Worm (Caenorhabditis elegans) whole organism, L4 larva: ENCODE results near the gene T13C5.9.

ENCODE experiments used
- F26F4.8 ChIP-seq: fragments of 200-800 bp; sonication (Bioruptor generic); conservative IDR thresholded peaks from 2 replicates; pipeline ENCODE4 v1.3.6; 2022; ENCODE audit warnings: missing genetic modification characterization, missing compliant biosample characterization
- F44E2.7 ChIP-seq: fragments of 200-800 bp; sonication (Bioruptor generic); IDR thresholded peaks from 2 replicates; pipeline ENCODE4 v2.1.2; 2022; ENCODE audit warnings: missing genetic modification characterization, missing compliant biosample characterization
- R02D3.7 ChIP-seq: fragments of 150-350 bp; sonication (generic microtip); optimal IDR thresholded peaks from 3 replicates; lab custom pipeline; 2014; ENCODE audit warnings: missing biosample characterization, missing genetic modification characterization
- T20F7.1 ChIP-seq: fragments of 200-800 bp; sonication (Bioruptor generic); optimal IDR thresholded peaks from 2 replicates; lab custom pipeline; 2018; ENCODE audit warnings: mild to moderate bottlenecking, missing genetic modification characterization, missing compliant biosample characterization
- T26A8.4 ChIP-seq: fragments of 200-800 bp; sonication (Bioruptor generic); IDR thresholded peaks from 2 replicates; pipeline ENCODE4 v1.3.6; 2022; ENCODE audit warnings: missing genetic modification characterization, missing compliant biosample characterization
- Y105C5A.15 ChIP-seq: fragments of 200-800 bp; sonication (Bioruptor generic); IDR thresholded peaks from 2 replicates; pipeline ENCODE4 v1.3.6; 2022; ENCODE audit warnings: missing genetic modification characterization, missing compliant biosample characterization
- ZK337.2 ChIP-seq: fragments of 200-800 bp; sonication (Bioruptor generic); IDR thresholded peaks from 2 replicates; pipeline ENCODE4 v1.3.6; 2022; ENCODE audit warnings: missing genetic modification reagents, missing genetic modification characterization, missing compliant biosample characterization
- aha-1 ChIP-seq: fragments of 150-350 bp; peaks from one replicate; lab custom pipeline; 2014; ENCODE audit warnings: missing biosample characterization, missing genetic modification characterization
- ceh-20 ChIP-seq: fragments of 200-800 bp; sonication (Bioruptor generic); IDR thresholded peaks from 2 replicates; pipeline ENCODE4 v1.3.6; 2022; ENCODE audit warnings: missing genetic modification reagents, missing genetic modification characterization, missing compliant biosample characterization
- ceh-62 ChIP-seq: sonication (generic microtip); optimal IDR thresholded peaks from 2 replicates; lab custom pipeline; 2017; ENCODE audit warnings: missing biosample characterization, missing genetic modification characterization
- ceh-82 ChIP-seq: sonication (generic microtip); optimal IDR thresholded peaks from 2 replicates; lab custom pipeline; 2017; ENCODE audit warnings: missing biosample characterization, missing genetic modification characterization
- ctbp-1 ChIP-seq: fragments of 200-800 bp; sonication (Bioruptor generic); IDR thresholded peaks from 2 replicates; pipeline ENCODE4 v1.3.6; 2022; ENCODE audit warnings: missing genetic modification reagents, missing genetic modification characterization, missing compliant biosample characterization
- daf-12 ChIP-seq: fragments of 150-350 bp; optimal IDR thresholded peaks from 2 replicates; lab custom pipeline; 2014; ENCODE audit warnings: missing biosample characterization, missing genetic modification reagents, missing genetic modification characterization
- daf-19 ChIP-seq: fragments of 200-800 bp; sonication (Bioruptor generic); conservative IDR thresholded peaks from 2 replicates; pipeline ENCODE4 v1.3.6; 2022; ENCODE audit warnings: missing genetic modification characterization, missing compliant biosample characterization
- daf-8 ChIP-seq: fragments of 200-800 bp; sonication (Bioruptor generic); IDR thresholded peaks from 2 replicates; pipeline ENCODE4 v1.3.6; 2022; ENCODE audit warnings: missing genetic modification characterization, missing compliant biosample characterization
- dmd-6 ChIP-seq: fragments of 200-800 bp; sonication (Bioruptor generic); IDR thresholded peaks from 2 replicates; pipeline ENCODE4 v1.3.6; 2022; ENCODE audit warnings: missing genetic modification reagents, missing genetic modification characterization, missing compliant biosample characterization
- dmd-8 ChIP-seq: fragments of 200-800 bp; sonication (Bioruptor generic); IDR thresholded peaks from 2 replicates; pipeline ENCODE4 v1.3.6; 2022; ENCODE audit warnings: missing genetic modification characterization, missing compliant biosample characterization
- dpl-1 ChIP-seq: fragments of 150-350 bp; optimal IDR thresholded peaks from 2 replicates; lab custom pipeline; 2014; ENCODE audit warnings: missing biosample characterization, missing genetic modification reagents, missing genetic modification characterization
- dve-1 ChIP-seq: sonication (generic microtip); optimal IDR thresholded peaks from 2 replicates; lab custom pipeline; 2017; ENCODE audit warnings: antibody characterized with exemption, mild to moderate bottlenecking, missing genetic modification characterization, missing compliant biosample characterization; ENCODE audit not compliant: insufficient read depth
- egl-43 ChIP-seq: fragments of 200-800 bp; sonication (Bioruptor generic); IDR thresholded peaks from 2 replicates; pipeline ENCODE4 v1.3.6; 2022; ENCODE audit warnings: missing genetic modification reagents, missing genetic modification characterization, missing compliant biosample characterization
- fos-1 ChIP-seq: fragments of 150-350 bp; optimal IDR thresholded peaks from 2 replicates; lab custom pipeline; 2014; ENCODE audit warnings: missing biosample characterization, missing genetic modification characterization
- hlh-30 ChIP-seq: sonication (generic microtip); optimal IDR thresholded peaks from 2 replicates; lab custom pipeline; 2017; ENCODE audit warnings: antibody characterized with exemption, mild to moderate bottlenecking, missing genetic modification characterization, missing compliant biosample characterization; ENCODE audit not compliant: insufficient read depth
- lim-7 ChIP-seq: fragments of 200-800 bp; sonication (Bioruptor generic); IDR thresholded peaks from 2 replicates; pipeline ENCODE4 v1.3.6; 2022; ENCODE audit warnings: missing genetic modification characterization, missing compliant biosample characterization
- lin-1 ChIP-seq: fragments of 200-800 bp; sonication (Bioruptor generic); IDR thresholded peaks from 2 replicates; pipeline ENCODE4 v1.3.6; 2022; ENCODE audit warnings: missing genetic modification reagents, missing genetic modification characterization, missing compliant biosample characterization
- lin-13 ChIP-seq: fragments of 150-350 bp; optimal IDR thresholded peaks from 2 replicates; lab custom pipeline; 2014; ENCODE audit warnings: missing biosample characterization, missing genetic modification reagents, missing genetic modification characterization
- lin-15B ChIP-seq: fragments of 150-350 bp; sonication (generic microtip); optimal IDR thresholded peaks from 3 replicates; lab custom pipeline; 2014; ENCODE audit warnings: missing biosample characterization, missing genetic modification characterization
- lin-29 ChIP-seq: fragments of 200-800 bp; sonication (Bioruptor generic); IDR thresholded peaks from 2 replicates; pipeline ENCODE4 v1.3.6; 2022; ENCODE audit warnings: missing genetic modification reagents, missing genetic modification characterization, missing compliant biosample characterization
- lsy-2 ChIP-seq, 2 experiments: fragments of 150-350 bp in 1 of 2; sonication (generic microtip) in 1 of 2; optimal IDR thresholded peaks; 2 replicates each; lab custom pipeline; 2014 to 2017; ENCODE audit warnings: missing biosample characterization in 2 of 2, missing genetic modification characterization in 2 of 2
- madf-9 ChIP-seq: fragments of 200-800 bp; sonication (Bioruptor generic); conservative IDR thresholded peaks from 2 replicates; pipeline ENCODE4 v1.3.6; 2022; ENCODE audit warnings: missing genetic modification reagents, missing genetic modification characterization, missing compliant biosample characterization
- mdt-29 ChIP-seq: fragments of 200-800 bp; sonication (Bioruptor generic); IDR thresholded peaks from 2 replicates; pipeline ENCODE4 v1.3.6; 2022; ENCODE audit warnings: missing genetic modification reagents, missing genetic modification characterization, missing compliant biosample characterization
- mep-1 ChIP-seq: fragments of 150-350 bp; sonication (generic microtip); optimal IDR thresholded peaks from 3 replicates; lab custom pipeline; 2014; ENCODE audit warnings: missing biosample characterization, missing genetic modification characterization
- mxl-3 ChIP-seq: fragments of 200-800 bp; sonication (Bioruptor generic); optimal IDR thresholded peaks from 2 replicates; lab custom pipeline; 2018; ENCODE audit warnings: mild to moderate bottlenecking, missing genetic modification characterization, missing compliant biosample characterization
- nhr-237 ChIP-seq: sonication (generic microtip); optimal IDR thresholded peaks from 2 replicates; lab custom pipeline; 2017; ENCODE audit warnings: missing biosample characterization, missing genetic modification characterization
- nhr-48 ChIP-seq: sonication (generic microtip); optimal IDR thresholded peaks from 2 replicates; lab custom pipeline; 2016; ENCODE audit warnings: mild to moderate bottlenecking, missing genetic modification characterization, missing compliant biosample characterization
- set-16 ChIP-seq: fragments of 200-800 bp; sonication (Bioruptor generic); IDR thresholded peaks from 2 replicates; pipeline ENCODE4 v1.3.6; 2022; ENCODE audit warnings: missing genetic modification reagents, missing genetic modification characterization, missing compliant biosample characterization
- skn-1 ChIP-seq: fragments of 150-350 bp; optimal IDR thresholded peaks from 2 replicates; lab custom pipeline; 2014; ENCODE audit warnings: missing biosample characterization, missing genetic modification characterization
- snpc-4 ChIP-seq: fragments of 150-350 bp; optimal IDR thresholded peaks from 2 replicates; lab custom pipeline; 2014; ENCODE audit warnings: missing biosample characterization, missing genetic modification characterization
- spr-3 ChIP-seq: fragments of 200-800 bp; sonication (Bioruptor generic); optimal IDR thresholded peaks from 2 replicates; lab custom pipeline; 2018; ENCODE audit warnings: mild to moderate bottlenecking, missing genetic modification characterization, missing compliant biosample characterization
- unc-39 ChIP-seq: sonication (generic microtip); optimal IDR thresholded peaks from 2 replicates; lab custom pipeline; 2017; ENCODE audit warnings: missing biosample characterization, missing genetic modification characterization
- vab-7 ChIP-seq: fragments of 200-800 bp; sonication (Bioruptor generic); IDR thresholded peaks from 2 replicates; pipeline ENCODE4 v1.3.6; 2022; ENCODE audit warnings: missing genetic modification reagents, missing genetic modification characterization, missing compliant biosample characterization
- zfp-3 ChIP-seq: fragments of 200-800 bp; sonication (Bioruptor generic); conservative IDR thresholded peaks from 2 replicates; pipeline ENCODE4 v1.3.6; 2022; ENCODE audit warnings: missing genetic modification reagents, missing genetic modification characterization, missing compliant biosample characterization
- zip-11 ChIP-seq: fragments of 200-800 bp; sonication (Bioruptor generic); IDR thresholded peaks from 2 replicates; pipeline ENCODE4 v1.3.6; 2022; ENCODE audit warnings: missing genetic modification characterization, missing compliant biosample characterization
- ztf-11 ChIP-seq: fragments of 150-350 bp; optimal IDR thresholded peaks from 2 replicates; lab custom pipeline; 2014; ENCODE audit warnings: missing biosample characterization, missing genetic modification characterization

The T13C5.9 gene

ce11 chrX:6184709-6185108 lies 5.3 kb upstream of the T13C5.9 start, which contains the start of gene T13C5.2:
Gene T13C5.2, plus strand, starts transcription at chrX:6185009.
- no peak for TF ChIP-seq vab-7 (GFP tag; lab: Robert Waterston, UW)
- TF ChIP-seq lin-13 (GFP tag; lab: Kevin White, UChicago): no peak
- TF ChIP-seq F26F4.8 (GFP tag; lab: Robert Waterston, UW): no peak
- no peak for TF ChIP-seq mdt-29 (GFP tag; lab: Robert Waterston, UW)
- TF ChIP-seq snpc-4 (tag; lab: Kevin White, UChicago): no peak
- no peak for TF ChIP-seq egl-43 (GFP tag; lab: Robert Waterston, UW)
- TF ChIP-seq dmd-8 (GFP tag; lab: Robert Waterston, UW): no peak
- TF ChIP-seq ztf-11 (tag; lab: Kevin White, UChicago): no peak
- TF ChIP-seq T26A8.4 (GFP tag; lab: Robert Waterston, UW): no peak
- no peak for TF ChIP-seq hlh-30 (tag; lab: Kevin White, UChicago)
- TF ChIP-seq ceh-62 (tag; lab: Kevin White, UChicago): no peak
- TF ChIP-seq T20F7.1 (GFP tag; lab: Kevin White, UChicago): no peak
- TF ChIP-seq lsy-2 (tag; optimal IDR thresholded peaks at IDR 0.05; lab: Kevin White, UChicago): no peak
- no peak for TF ChIP-seq ctbp-1 (GFP tag; lab: Robert Waterston, UW)
- no peak for TF ChIP-seq unc-39 (tag; lab: Kevin White, UChicago)
- no peak for TF ChIP-seq lin-1 (GFP tag; lab: Robert Waterston, UW)
- no peak for TF ChIP-seq R02D3.7 (tag; lab: Kevin White, UChicago)
- TF ChIP-seq lin-29 (GFP tag; lab: Robert Waterston, UW): no peak
- TF ChIP-seq nhr-48 (tag; lab: Kevin White, UChicago): no peak
- TF ChIP-seq ceh-82 (tag; lab: Kevin White, UChicago): no peak

DNA sequence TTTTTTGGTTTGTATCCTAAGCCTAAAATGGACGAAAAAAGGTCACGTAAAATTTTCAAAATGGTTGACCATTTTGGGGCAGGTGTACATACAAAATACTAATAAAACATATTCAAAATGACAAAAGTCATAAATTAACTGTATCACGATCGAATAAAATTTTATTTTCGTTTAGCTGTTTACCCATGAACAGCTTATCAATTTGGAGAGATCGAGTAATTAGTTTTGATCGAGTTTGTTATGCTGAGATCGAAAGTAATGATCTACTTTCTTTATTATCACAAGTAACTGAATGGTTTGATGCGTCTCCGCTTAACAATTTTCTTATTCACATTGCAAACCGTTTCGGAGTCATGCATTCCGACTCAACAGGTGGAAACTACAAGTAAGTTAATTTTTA lies 2.2 kb upstream of the T13C5.9 start, which contains the start of gene T13C5.10:
TSS of gene T13C5.10 (plus strand) at position 301 of the 400 bp plus-strand sequence.
- TF ChIP-seq ceh-20: no peak
- no peak for TF ChIP-seq lin-1 (GFP tag; lab: Robert Waterston, UW)
- TF ChIP-seq nhr-237 (tag; lab: Kevin White, UChicago): no peak
- no peak for TF ChIP-seq set-16 (GFP tag; lab: Robert Waterston, UW)
- no peak for TF ChIP-seq mep-1 (tag; lab: Kevin White, UChicago)
- TF ChIP-seq Y105C5A.15 (GFP tag; lab: Robert Waterston, UW): no peak
- no peak for TF ChIP-seq hlh-30 (tag; lab: Kevin White, UChicago)
- no peak for TF ChIP-seq F26F4.8 (GFP tag; lab: Robert Waterston, UW)
- TF ChIP-seq F44E2.7 (GFP tag; lab: Robert Waterston, UW): no peak
- TF ChIP-seq lim-7: no peak
- no peak for TF ChIP-seq T20F7.1 (GFP tag; lab: Kevin White, UChicago)
- no peak for TF ChIP-seq mxl-3 (GFP tag; lab: Kevin White, UChicago)
- TF ChIP-seq daf-12 (tag; lab: Kevin White, UChicago): no peak
- TF ChIP-seq daf-8 (GFP tag; lab: Robert Waterston, UW): no peak
- TF ChIP-seq lin-15B (tag; lab: Kevin White, UChicago): no peak
- TF ChIP-seq, all 104 proteins: peak for 0

DNA sequence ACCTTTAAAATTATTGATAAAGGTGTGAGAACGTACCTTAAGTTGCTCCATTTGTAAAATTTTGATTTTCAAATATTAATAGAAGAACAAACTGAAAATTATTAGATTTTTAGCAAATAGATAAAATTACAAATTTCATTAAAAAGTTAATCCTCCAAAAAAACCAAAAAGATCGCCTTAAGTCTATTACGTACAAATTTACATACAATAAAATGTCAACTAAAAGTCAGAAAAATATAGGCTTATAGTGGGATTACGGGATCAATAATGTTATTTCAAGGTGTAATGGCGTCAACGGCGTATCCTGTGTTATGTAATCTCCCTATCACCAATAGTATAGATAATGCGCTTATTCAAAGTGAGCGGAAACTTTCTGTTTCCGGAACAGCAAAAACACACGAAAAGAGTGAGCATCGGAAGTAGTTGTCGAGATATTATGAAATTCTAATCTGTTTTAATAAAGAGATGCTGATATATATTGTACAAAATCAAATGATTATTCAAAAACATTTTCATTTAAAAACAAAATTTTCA lies 4.2 kb downstream of the T13C5.9 start, which contains the start of gene ceh-54:
TSS of gene ceh-54 (minus strand) at position 51 of the 534 bp plus-strand sequence.
- no peak for TF ChIP-seq ceh-62 (tag; lab: Kevin White, UChicago)
- no peak for TF ChIP-seq dpl-1 (GFP tag; lab: Kevin White, UChicago)
- TF ChIP-seq dve-1 (tag; lab: Kevin White, UChicago): no peak
- no peak for TF ChIP-seq fos-1 (tag; lab: Kevin White, UChicago)
- no peak for TF ChIP-seq nhr-48 (tag; lab: Kevin White, UChicago)
- no peak for TF ChIP-seq daf-19 (GFP tag; lab: Robert Waterston, UW)
- TF ChIP-seq T26A8.4 (GFP tag; lab: Robert Waterston, UW): no peak
- TF ChIP-seq zfp-3 (GFP tag; lab: Robert Waterston, UW): no peak
- no peak for TF ChIP-seq dmd-6 (GFP tag; lab: Robert Waterston, UW)
- TF ChIP-seq vab-7 (GFP tag; lab: Robert Waterston, UW): no peak
- no peak for TF ChIP-seq spr-3 (GFP tag; lab: Kevin White, UChicago)
- TF ChIP-seq aha-1 (tag; lab: Kevin White, UChicago): no peak
- TF ChIP-seq skn-1 (tag; lab: Kevin White, UChicago): no peak
- no peak for TF ChIP-seq zip-11
- no peak for TF ChIP-seq ZK337.2 (GFP tag; lab: Robert Waterston, UW)
- no peak for TF ChIP-seq madf-9 (GFP tag; lab: Robert Waterston, UW)
